Fruit fly (Drosophila melanogaster): Measurements from ENCODE around the gene prt.

DNA sequence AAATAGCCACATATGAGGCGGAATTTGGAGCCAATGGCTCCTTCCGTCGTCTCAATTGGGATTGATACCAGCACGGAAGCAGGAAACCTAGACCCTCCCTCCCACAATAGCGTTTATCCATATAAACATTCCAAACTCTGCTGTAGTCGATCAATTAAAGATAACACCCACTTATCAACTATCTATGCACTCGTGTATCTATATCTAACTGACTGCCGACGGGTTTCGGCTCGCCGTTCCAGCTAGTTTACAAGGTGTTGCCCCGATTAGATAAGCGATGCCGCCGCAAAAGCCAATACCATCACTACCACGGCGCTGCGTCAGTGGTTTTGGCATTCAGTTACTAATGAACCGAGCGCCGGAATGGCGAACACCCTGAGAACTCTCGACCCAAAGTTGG lies 12.4 kb upstream of the prt start, which contains the start of gene CG10300:
- TF ChIP-seq dl (GFP tag; optimal IDR thresholded peaks at IDR 0.05; ENCODE audit: insufficient read depth in 1 of 2, partially characterized antibody in 2 of 2), result no peak
- no peak for TF ChIP-seq Jra (GFP tag; optimal IDR thresholded peaks at IDR 0.05)
- no peak for TF ChIP-seq sage (GFP tag; optimal IDR thresholded peaks at IDR 0.05)
